Worm (Caenorhabditis elegans) whole organism, mixed stage, embryonic: ENCODE data around the gene alh-9.

Source experiments
- M03D4.4 ChIP-seq: sonication (generic microtip); optimal IDR thresholded peaks from 2 replicates; lab custom pipeline; 2017; ENCODE audit warnings: mild to moderate bottlenecking, missing genetic modification characterization, missing compliant biosample characterization
- ceh-39 ChIP-seq: fragments of 150-350 bp; optimal IDR thresholded peaks from 2 replicates; lab custom pipeline; 2014; ENCODE audit warnings: missing biosample characterization, missing genetic modification characterization
- ces-1 ChIP-seq: fragments of 150-350 bp; optimal IDR thresholded peaks from 2 replicates; lab custom pipeline; 2014; ENCODE audit warnings: missing biosample characterization, missing genetic modification reagents, missing genetic modification characterization
- elt-3 ChIP-seq: fragments of 150-350 bp; optimal IDR thresholded peaks from 2 replicates; lab custom pipeline; 2014; ENCODE audit warnings: missing biosample characterization, missing genetic modification characterization
- ham-2 ChIP-seq: fragments of 200-800 bp; sonication (Bioruptor generic); optimal IDR thresholded peaks from 2 replicates; lab custom pipeline; 2018; ENCODE audit warnings: mild to moderate bottlenecking, missing genetic modification characterization, missing compliant biosample characterization
- lsy-2 ChIP-seq: fragments of 150-350 bp; optimal IDR thresholded peaks from 2 replicates; lab custom pipeline; 2014; ENCODE audit warnings: missing biosample characterization, missing genetic modification characterization
- mab-5 ChIP-seq: fragments of 150-350 bp; optimal IDR thresholded peaks from 2 replicates; lab custom pipeline; 2014; ENCODE audit warnings: missing biosample characterization, missing genetic modification characterization
- mep-1 ChIP-seq: fragments of 150-350 bp; optimal IDR thresholded peaks from 2 replicates; lab custom pipeline; 2017; ENCODE audit warnings: missing biosample characterization, missing genetic modification reagents, missing genetic modification characterization, inconsistent platforms
- nhr-12 ChIP-seq: fragments of 150-350 bp; optimal IDR thresholded peaks from 2 replicates; lab custom pipeline; 2014; ENCODE audit warnings: missing biosample characterization, missing genetic modification characterization
- nhr-2 ChIP-seq: fragments of 150-350 bp; optimal IDR thresholded peaks from 2 replicates; lab custom pipeline; 2014; ENCODE audit warnings: missing biosample characterization, missing genetic modification characterization
- nhr-76 ChIP-seq: sonication (generic microtip); optimal IDR thresholded peaks from 2 replicates; lab custom pipeline; 2017; ENCODE audit warnings: missing biosample characterization, missing genetic modification characterization
- tbx-8 ChIP-seq: fragments of 200-800 bp; sonication (Bioruptor generic); optimal IDR thresholded peaks from 2 replicates; lab custom pipeline; 2018; ENCODE audit warnings: mild to moderate bottlenecking, missing genetic modification characterization, moderate library complexity, missing compliant biosample characterization
- unc-39 ChIP-seq: fragments of 150-350 bp; optimal IDR thresholded peaks from 2 replicates; lab custom pipeline; 2014; ENCODE audit warnings: missing biosample characterization, missing genetic modification characterization

DNA sequence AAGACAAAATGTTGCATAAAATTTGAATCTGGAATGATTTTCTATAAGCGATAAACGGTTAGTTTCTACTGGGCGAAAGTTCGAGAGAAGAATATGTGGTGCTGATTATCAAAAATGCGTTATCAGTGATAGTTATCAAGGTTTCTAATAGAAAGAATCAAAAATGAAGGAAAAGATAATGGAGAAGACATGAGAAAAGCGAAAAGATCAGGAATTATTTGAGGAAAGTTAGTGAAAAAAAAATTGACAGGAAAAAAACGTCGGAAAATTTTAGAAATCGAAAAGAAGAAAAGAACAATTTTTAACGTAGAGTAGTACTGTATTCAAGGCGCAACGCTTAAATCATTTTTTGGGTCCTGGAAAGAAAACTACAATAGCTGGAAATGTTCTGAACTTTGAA is 8.0 kb downstream of the alh-9 start, which contains the start of gene dnpp-1:
- TF ChIP-seq lsy-2 (tag; lab: Kevin White, UChicago) = no peak
- TF ChIP-seq nhr-2 (tag; lab: Kevin White, UChicago) = no peak
- no peak for TF ChIP-seq unc-39 (tag; lab: Kevin White, UChicago)
- TF ChIP-seq tbx-8 (GFP tag; lab: Kevin White, UChicago) = no peak
- TF ChIP-seq M03D4.4 (tag; lab: Kevin White, UChicago) = no peak
- no peak for TF ChIP-seq elt-3 (tag; lab: Kevin White, UChicago)
- TF ChIP-seq nhr-76 (tag; lab: Kevin White, UChicago) = no peak
- no peak for TF ChIP-seq ceh-39 (tag; lab: Kevin White, UChicago)
- TF ChIP-seq mep-1 (tag; lab: Kevin White, UChicago) = no peak
- no peak for TF ChIP-seq ham-2 (GFP tag; lab: Kevin White, UChicago)
- no peak for TF ChIP-seq ces-1 (GFP tag; lab: Kevin White, UChicago)
- no peak for TF ChIP-seq mab-5
- no peak for TF ChIP-seq nhr-12
